Fruit fly (Drosophila melanogaster): Measurements from ENCODE around the gene wol.

The wol gene

DNA sequence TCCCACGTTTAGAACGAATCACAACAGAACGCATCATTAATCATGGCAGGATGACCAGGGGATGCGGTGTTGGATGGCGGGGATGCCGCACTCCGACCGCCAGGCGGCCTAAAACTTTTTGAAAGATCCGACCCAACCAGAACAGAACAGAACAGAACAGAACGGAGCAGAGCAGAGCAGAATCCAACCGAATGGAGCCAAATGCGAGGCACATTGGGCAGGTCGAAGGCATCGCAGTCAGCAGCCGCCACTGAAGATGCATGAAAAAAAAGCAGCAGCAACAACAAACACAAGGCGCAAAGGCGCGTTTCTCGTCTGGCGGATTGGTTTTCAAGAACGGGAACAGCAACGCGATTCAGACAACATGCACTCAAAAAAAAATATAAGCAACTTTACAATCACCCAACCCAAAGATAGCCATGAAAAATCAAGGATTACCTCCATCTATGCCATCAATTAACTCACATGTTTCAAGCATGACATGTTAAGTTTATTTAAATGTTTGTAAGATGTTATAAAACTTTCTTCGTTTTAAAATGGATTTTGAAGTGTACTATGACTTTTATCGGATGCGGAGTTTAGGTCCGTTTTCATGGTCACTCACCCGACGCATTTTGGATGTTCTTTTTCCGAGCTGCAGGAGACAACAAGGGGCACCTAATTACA, 23.3 kb downstream of the wol start (continued):
- peak; percentile 83 for TF ChIP-seq CG8119 (GFP tag; IDR thresholded peaks at IDR 0.05)
- peak; percentile 75 for TF ChIP-seq Gug (GFP tag; IDR thresholded peaks at IDR 0.05)
- peak; percentile 93 for TF ChIP-seq Ets96B (tag; optimal IDR thresholded peaks at IDR 0.05)
- peak; percentile 97 for TF ChIP-seq Eip78C (GFP tag)
- TF ChIP-seq CG7368 (GFP tag; optimal IDR thresholded peaks at IDR 0.05), result peak; percentile 89
- peak; percentile 95 for TF ChIP-seq Hr39 (GFP tag; optimal IDR thresholded peaks at IDR 0.05)
- TF ChIP-seq dac (GFP tag; optimal IDR thresholded peaks at IDR 0.05), result peak; percentile 40
- peak; percentile 72 for TF ChIP-seq eg (GFP tag; IDR thresholded peaks at IDR 0.05)
- TF ChIP-seq CG10631 (GFP tag; optimal IDR thresholded peaks at IDR 0.05), result peak; percentile 94
- peak; percentile 85 for TF ChIP-seq CG9139 (GFP tag; optimal IDR thresholded peaks at IDR 0.05)
- peak; percentile 93 for TF ChIP-seq acj6 (GFP tag; optimal IDR thresholded peaks at IDR 0.05)
- TF ChIP-seq CG11902 (GFP tag; optimal IDR thresholded peaks at IDR 0.05), result peak; percentile 78
- TF ChIP-seq CG11294 (GFP tag; IDR thresholded peaks at IDR 0.05), result no peak
- peak; percentile 93 for TF ChIP-seq CG3919 (GFP tag; optimal IDR thresholded peaks at IDR 0.05)
- TF ChIP-seq Sox14 (GFP tag; optimal IDR thresholded peaks at IDR 0.05), result peak; percentile 94

DNA sequence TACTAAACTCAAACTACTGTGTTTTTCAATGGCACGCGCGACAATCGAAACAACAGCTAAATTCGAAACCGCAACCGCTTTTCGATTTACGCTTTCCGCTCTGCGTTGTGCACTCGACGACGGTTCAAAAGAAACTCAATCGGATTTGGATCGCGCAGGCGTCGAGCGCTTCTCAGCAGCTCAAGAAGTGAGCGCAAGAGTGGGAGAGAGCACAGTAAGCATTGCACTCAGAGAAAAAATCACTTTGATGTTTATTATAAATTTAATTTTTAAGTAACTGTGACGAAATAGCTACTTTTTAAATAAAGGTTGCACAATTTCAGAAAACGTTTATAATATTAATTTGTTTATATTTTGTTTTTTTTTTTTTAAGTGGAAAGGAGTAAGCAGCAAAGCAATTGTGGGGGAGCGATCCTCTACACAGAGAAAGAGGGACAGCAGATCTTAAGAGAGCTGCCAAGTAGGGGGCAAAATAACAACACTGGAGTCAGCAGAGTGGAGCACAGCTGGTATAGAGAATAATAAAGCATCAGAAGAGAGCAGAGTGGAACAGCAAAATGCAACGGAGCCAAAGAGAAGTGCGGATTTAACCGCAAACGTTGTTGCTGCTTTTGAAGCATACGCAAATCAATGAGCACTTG, 25.1 kb downstream of the wol start:
- peak; percentile 97 for TF ChIP-seq CG10669 (GFP tag; optimal IDR thresholded peaks at IDR 0.05)
- TF ChIP-seq Gug (GFP tag; IDR thresholded peaks at IDR 0.05), result peak; percentile 99
- TF ChIP-seq topi (GFP tag; optimal IDR thresholded peaks at IDR 0.05), result peak; percentile 99
- no peak for TF ChIP-seq Hr38 (GFP tag; optimal IDR thresholded peaks at IDR 0.05)
- TF ChIP-seq Lpt (GFP tag; optimal IDR thresholded peaks at IDR 0.05), result peak; percentile 99
- peak; percentile 93 for TF ChIP-seq dac (GFP tag; optimal IDR thresholded peaks at IDR 0.05)
- peak; percentile 99 for TF ChIP-seq CG11294 (GFP tag; IDR thresholded peaks at IDR 0.05)
- peak; percentile 100 for TF ChIP-seq eg (GFP tag; IDR thresholded peaks at IDR 0.05)
- peak; percentile 95 for TF ChIP-seq CG11902 (GFP tag; optimal IDR thresholded peaks at IDR 0.05)
- peak; percentile 98 for TF ChIP-seq Eip93F (GFP tag; optimal IDR thresholded peaks at IDR 0.05)
- peak; percentile 99 for TF ChIP-seq CG34406 (GFP tag; optimal IDR thresholded peaks at IDR 0.05)
- peak; percentile 96 for TF ChIP-seq CG16779 (tag; optimal IDR thresholded peaks at IDR 0.05)
- TF ChIP-seq CG6808 (GFP tag; optimal IDR thresholded peaks at IDR 0.05), result peak; percentile 97
- peak; percentile 99 for TF ChIP-seq CG6792 (GFP tag; optimal IDR thresholded peaks at IDR 0.05)
- TF ChIP-seq spab (GFP tag; optimal IDR thresholded peaks at IDR 0.05), result peak; percentile 98
- peak; percentile 96 for TF ChIP-seq fd85E (GFP tag; optimal IDR thresholded peaks at IDR 0.05)
- peak; percentile 91 for TF ChIP-seq Ets21C (GFP tag; optimal IDR thresholded peaks at IDR 0.05)
- TF ChIP-seq CG32006 (GFP tag; optimal IDR thresholded peaks at IDR 0.05), result peak; percentile 99
- peak; percentile 93 for TF ChIP-seq Blimp-1 (GFP tag; optimal IDR thresholded peaks at IDR 0.05)
- TF ChIP-seq cyc (GFP tag; optimal IDR thresholded peaks at IDR 0.05), result peak; percentile 98
- TF ChIP-seq CG6854 (GFP tag; optimal IDR thresholded peaks at IDR 0.05), result peak; percentile 97
- peak; percentile 100 for TF ChIP-seq CG8119 (GFP tag; IDR thresholded peaks at IDR 0.05)
- peak; percentile 99 for TF ChIP-seq Hr4 (GFP tag; optimal IDR thresholded peaks at IDR 0.05)
- peak; percentile 65 for TF ChIP-seq fkh (GFP tag; optimal IDR thresholded peaks at IDR 0.05)
- TF ChIP-seq salr (GFP tag; optimal IDR thresholded peaks at IDR 0.05), result peak; percentile 88 to 98
- TF ChIP-seq dsx (GFP tag; optimal IDR thresholded peaks at IDR 0.05; ENCODE audit: poor library complexity, severe bottlenecking), result peak; percentile 96
- TF ChIP-seq Sox15 (GFP tag; optimal IDR thresholded peaks at IDR 0.05), result peak; percentile 95
- peak; percentile 98 for TF ChIP-seq CG11762 (GFP tag; optimal IDR thresholded peaks at IDR 0.05; ENCODE audit: insufficient read depth)
- TF ChIP-seq CG3032 (tag; optimal IDR thresholded peaks at IDR 0.05), result peak; percentile 95
- TF ChIP-seq CG1621 (tag; optimal IDR thresholded peaks at IDR 0.05), result peak; percentile 94
- TF ChIP-seq pdm3 (GFP tag; optimal IDR thresholded peaks at IDR 0.05), result peak; percentile 99
- peak; percentile 100 for TF ChIP-seq svp (GFP tag)
- TF ChIP-seq Hr39 (GFP tag; optimal IDR thresholded peaks at IDR 0.05), result peak; percentile 93
- peak; percentile 98 for TF ChIP-seq lz (GFP tag; optimal IDR thresholded peaks at IDR 0.05)
- TF ChIP-seq CG9139 (GFP tag; optimal IDR thresholded peaks at IDR 0.05), result peak; percentile 98
- TF ChIP-seq CG15336 (GFP tag; IDR thresholded peaks at IDR 0.05), result peak; percentile 100
- TF ChIP-seq Met (GFP tag; optimal IDR thresholded peaks at IDR 0.05), result peak; percentile 99
- peak; percentile 99 for TF ChIP-seq Sox102F (GFP tag; optimal IDR thresholded peaks at IDR 0.05)
- TF ChIP-seq ss (GFP tag; optimal IDR thresholded peaks at IDR 0.05), result peak; percentile 97 to 98
- TF ChIP-seq CG8319 (GFP tag; optimal IDR thresholded peaks at IDR 0.05), result peak; percentile 97

Measured in whole organism, prepupa.